Worm (Caenorhabditis elegans): ENCODE measurements around the gene F46F5.13.
"Not testable (repeated sequence)": the region's sequence is repeated elsewhere in the genome, so short reads cannot be mapped to it uniquely, and the experiment has no call there.

F46F5.13 gene

DNA sequence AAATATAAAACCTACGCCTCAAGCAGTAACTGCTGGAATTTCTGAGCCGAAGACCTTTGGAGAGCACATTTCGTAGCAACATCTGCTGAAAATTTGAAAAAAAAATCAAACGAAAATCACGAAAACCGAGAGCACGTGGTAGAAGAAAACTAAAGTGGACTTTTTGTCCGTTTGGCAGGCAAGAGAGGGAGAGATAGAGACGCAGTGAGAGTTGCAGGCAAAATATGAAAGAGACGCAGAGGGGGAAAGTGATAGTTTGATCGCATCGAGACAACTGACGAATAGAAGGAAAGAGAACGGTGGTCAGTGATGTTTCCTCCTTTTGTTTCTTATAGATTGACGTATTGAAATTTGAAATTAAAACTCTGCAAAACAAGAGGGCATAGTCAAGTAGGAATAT, 45.4 kb downstream of the F46F5.13 start, which contains the start of the genes acdh-9 and F28A10.13 (continued):
- TF ChIP-seq zag-1 (tag; optimal IDR thresholded peaks at IDR 0.05) (no peak), sptf-1 (tag; optimal IDR thresholded peaks at IDR 0.05) (no peak), sox-4 (tag; optimal IDR thresholded peaks at IDR 0.05) (no peak), unc-30 (tag; optimal IDR thresholded peaks at IDR 0.05) (no peak), xbp-1 (tag; optimal IDR thresholded peaks at IDR 0.05) (no peak), C04F5.9 (tag; optimal IDR thresholded peaks at IDR 0.05) (no peak), nhr-11 (tag; optimal IDR thresholded peaks at IDR 0.05) (no peak), lin-35 (GFP tag; optimal IDR thresholded peaks at IDR 0.05) (peak; percentile 13 to 75), snpc-4 (tag; optimal IDR thresholded peaks at IDR 0.05) (peak; percentile 1), nhr-76 (tag; optimal IDR thresholded peaks at IDR 0.05) (no peak)

DNA sequence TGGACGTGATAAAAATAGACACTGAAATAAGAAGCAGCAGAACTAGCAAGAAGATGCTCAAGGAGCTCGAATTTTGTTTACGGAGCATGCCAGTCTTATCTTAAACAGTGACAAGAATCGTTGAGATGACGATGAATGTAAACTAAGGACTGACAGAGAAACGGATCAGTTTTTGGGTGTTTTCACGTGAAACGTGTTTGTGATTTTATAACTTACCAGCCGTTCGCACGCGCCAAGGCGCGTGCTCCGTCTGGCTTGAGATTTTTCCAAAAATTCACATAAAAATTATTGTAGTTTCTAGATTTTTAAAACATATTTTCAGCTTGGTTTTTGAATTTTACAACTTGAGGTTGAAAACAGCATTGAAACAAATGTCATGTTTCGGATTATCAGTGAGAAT, 47.5 kb downstream of the F46F5.13 start, which contains the start of gene F28A10.5:
Gene F28A10.5 (minus strand): TSS at position 101 of the 400 bp plus-strand sequence.
- not testable (repeated sequence) for TF ChIP-seq zip-4 (GFP tag; optimal IDR thresholded peaks at IDR 0.05); snpc-4 (tag; optimal IDR thresholded peaks at IDR 0.05); lin-35 (GFP tag; optimal IDR thresholded peaks at IDR 0.05)

Measured in whole organism, L1 larva.